Fruit fly (Drosophila melanogaster) whole organism, pupa: ENCODE results near the gene dgt1.

Experiments
- CG10348 ChIP-seq: fragments of 200-800 bp; sonication (Bioruptor generic); IDR thresholded peaks from 2 replicates; pipeline ENCODE4 v1.3.6; 2022; ENCODE audit warnings: missing biosample characterization, missing genetic modification characterization
- CG12605 ChIP-seq: fragments of 200-800 bp; sonication (Bioruptor generic); IDR thresholded peaks from 2 replicates; pipeline ENCODE4 v1.3.6; 2022; ENCODE audit warnings: missing biosample characterization, missing genetic modification characterization
- CG13204 ChIP-seq: fragments of 200-800 bp; sonication (Bioruptor generic); optimal IDR thresholded peaks from 2 replicates; lab custom pipeline; 2018; ENCODE audit warnings: missing biosample characterization, mild to moderate bottlenecking, missing genetic modification characterization, moderate library complexity
- CG14655 ChIP-seq: fragments of 200-800 bp; sonication (Bioruptor generic); optimal IDR thresholded peaks from 3 replicates; lab custom pipeline; 2017; ENCODE audit warnings: mild to moderate bottlenecking, missing biosample characterization, missing genetic modification reagents, missing genetic modification characterization
- CG15710 ChIP-seq: fragments of 200-800 bp; sonication (Bioruptor generic); optimal IDR thresholded peaks from 2 replicates; lab custom pipeline; 2018; ENCODE audit warnings: missing biosample characterization, mild to moderate bottlenecking, missing genetic modification characterization, moderate library complexity
- CG17806 ChIP-seq: fragments of 200-800 bp; sonication (Bioruptor generic); optimal IDR thresholded peaks from 2 replicates; lab custom pipeline; 2018; ENCODE audit warnings: missing biosample characterization, mild to moderate bottlenecking, missing genetic modification characterization, moderate library complexity
- CG32121 ChIP-seq: fragments of 200-800 bp; sonication (Bioruptor generic); IDR thresholded peaks from 2 replicates; pipeline ENCODE4 v1.3.6; 2022; ENCODE audit warnings: missing biosample characterization, missing genetic modification characterization
- CG34367 ChIP-seq: fragments of 200-800 bp; sonication (Bioruptor generic); optimal IDR thresholded peaks from 2 replicates; lab custom pipeline; 2018; ENCODE audit warnings: missing biosample characterization, mild to moderate bottlenecking, missing genetic modification characterization
- CG4496 ChIP-seq: fragments of 200-800 bp; sonication (Bioruptor generic); IDR thresholded peaks from 3 replicates; pipeline ENCODE4 v1.3.6; 2022; ENCODE audit warnings: missing biosample characterization, missing genetic modification characterization
- CG8159 ChIP-seq: fragments of 200-800 bp; sonication (Bioruptor generic); optimal IDR thresholded peaks from 3 replicates; lab custom pipeline; 2018; ENCODE audit warnings: missing biosample characterization, mild to moderate bottlenecking, missing genetic modification characterization, moderate library complexity
- CG8301 ChIP-seq: fragments of 200-800 bp; sonication (Bioruptor generic); optimal IDR thresholded peaks from 2 replicates; lab custom pipeline; 2018; ENCODE audit warnings: missing biosample characterization, mild to moderate bottlenecking, missing genetic modification characterization
- CG9948 ChIP-seq: fragments of 200-800 bp; sonication (Bioruptor generic); optimal IDR thresholded peaks from 2 replicates; lab custom pipeline; 2018; ENCODE audit warnings: missing biosample characterization, mild to moderate bottlenecking, missing genetic modification characterization, moderate library complexity
- D1 ChIP-seq: fragments of 200-800 bp; sonication (Bioruptor generic); optimal IDR thresholded peaks from 2 replicates; lab custom pipeline; 2018; ENCODE audit warnings: missing biosample characterization, mild to moderate bottlenecking, missing genetic modification characterization, moderate library complexity
- EcR ChIP-seq: fragments of 200-800 bp; sonication (Bioruptor generic); optimal IDR thresholded peaks from 3 replicates; lab custom pipeline; 2019; ENCODE audit warnings: missing biosample characterization, missing genetic modification characterization, mild to moderate bottlenecking, moderate library complexity, missing genetic modification reagents
- Ets98B ChIP-seq: fragments of 200-800 bp; sonication (Bioruptor generic); IDR thresholded peaks from 2 replicates; pipeline ENCODE4 v1.3.6; 2022; ENCODE audit warnings: missing biosample characterization, missing genetic modification characterization
- Pif1A ChIP-seq: fragments of 200-800 bp; sonication (Bioruptor generic); optimal IDR thresholded peaks from 3 replicates; lab custom pipeline; 2016; ENCODE audit warnings: missing biosample characterization, missing genetic modification characterization
- Pif1B ChIP-seq: fragments of 200-800 bp; sonication (Bioruptor generic); optimal IDR thresholded peaks from 3 replicates; lab custom pipeline; 2016; ENCODE audit warnings: missing biosample characterization, missing genetic modification characterization
- Snoo ChIP-seq: fragments of 200-800 bp; sonication (Bioruptor generic); optimal IDR thresholded peaks from 3 replicates; lab custom pipeline; 2017; ENCODE audit warnings: missing biosample characterization, mild to moderate bottlenecking, missing genetic modification characterization, inconsistent platforms
- fd96Ca ChIP-seq: fragments of 200-800 bp; sonication (Bioruptor generic); IDR thresholded peaks from 3 replicates; pipeline ENCODE4 v1.3.6; 2022; ENCODE audit warnings: missing biosample characterization, missing genetic modification characterization
- gl ChIP-seq: fragments of 200-800 bp; sonication (Bioruptor generic); optimal IDR thresholded peaks from 2 replicates; lab custom pipeline; 2018; ENCODE audit warnings: missing biosample characterization, mild to moderate bottlenecking, missing genetic modification characterization
- rn ChIP-seq: fragments of 200-800 bp; sonication (Bioruptor generic); IDR thresholded peaks from 2 replicates; pipeline ENCODE4 v1.3.6; 2022; ENCODE audit warnings: missing biosample characterization, missing genetic modification characterization

Gene dgt1

DNA sequence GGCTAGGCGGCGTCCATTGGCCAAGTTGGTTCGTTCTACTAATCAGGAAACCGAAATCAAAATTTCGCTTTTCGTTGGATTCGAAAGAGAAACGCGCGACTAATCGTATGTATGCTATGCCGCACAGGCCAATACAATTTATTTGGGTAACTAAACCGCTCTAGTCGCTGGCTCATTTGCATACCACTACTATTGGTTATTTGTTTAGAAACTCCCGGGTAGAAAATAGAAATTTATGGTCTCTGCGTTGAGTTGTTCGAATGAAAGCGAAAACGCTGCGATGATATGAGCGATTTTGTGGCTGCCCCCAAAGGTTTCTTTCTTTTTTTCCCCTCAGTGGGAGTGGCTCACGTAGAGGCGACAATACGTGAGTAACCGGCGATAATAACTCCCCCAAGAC, 35.7 kb upstream of the dgt1 start:
- no peak for TF ChIP-seq Ets98B
- no peak for TF ChIP-seq EcR (GFP tag; lab: Kevin White, UChicago)
- no peak for TF ChIP-seq Snoo
- no peak for TF ChIP-seq CG9948

dm6 chr3R:29891183-29891582, 33.9 kb upstream of the dgt1 start:
- TF ChIP-seq gl (tag; lab: Kevin White, UChicago), result no peak
- no peak for TF ChIP-seq Pif1A (GFP tag; lab: Kevin White, UChicago)
- TF ChIP-seq Snoo, result no peak

dm6 chr3R:29880306-29880705, 23.0 kb upstream of the dgt1 start:
- TF ChIP-seq CG32121 (GFP tag; lab: Robert Waterston, UW) (no peak), CG13204 (no peak), CG9948 (no peak), CG10348 (GFP tag; lab: Robert Waterston, UW) (no peak), CG14655 (no peak)

- no peak for TF ChIP-seq D1 (tag; lab: Kevin White, UChicago)
- peak; percentile 68; the same call in 1 of the 2 replicates for TF ChIP-seq CG32121 (GFP tag; lab: Robert Waterston, UW)
- TF ChIP-seq Pif1B, result peak; percentile 62
- peak; percentile 52 for TF ChIP-seq CG13204
- TF ChIP-seq Pif1A (GFP tag; lab: Kevin White, UChicago), result peak; percentile 61
- peak; percentile 68 for TF ChIP-seq EcR (GFP tag; lab: Kevin White, UChicago)
- no peak for TF ChIP-seq CG17806
- TF ChIP-seq CG34367 (tag; lab: Kevin White, UChicago), result peak; percentile 27
- TF ChIP-seq CG10348 (GFP tag; lab: Robert Waterston, UW), result no peak
- peak; percentile 71 for TF ChIP-seq CG12605 (GFP tag; lab: Robert Waterston, UW)
- peak; percentile 55 for TF ChIP-seq CG8301 (tag; lab: Kevin White, UChicago)
- peak; percentile 85; the same call in 1 of the 2 replicates for TF ChIP-seq Ets98B
- peak; percentile 12 for TF ChIP-seq CG15710 (tag; lab: Kevin White, UChicago)
- peak; percentile 58 for TF ChIP-seq CG8159 (tag; lab: Kevin White, UChicago)
- peak; percentile 18 for TF ChIP-seq CG9948
- TF ChIP-seq CG14655, result peak; percentile 62
- no peak for TF ChIP-seq rn (GFP tag; lab: Robert Waterston, UW)
- peak; percentile 29 for TF ChIP-seq gl (tag; lab: Kevin White, UChicago)
- peak; percentile 77 for TF ChIP-seq CG4496 (GFP tag; lab: Robert Waterston, UW)
- TF ChIP-seq Snoo, result no peak
- TF ChIP-seq fd96Ca (GFP tag; lab: Robert Waterston, UW), result peak; percentile 50; the same call in 1 of the 3 replicates
These were observed 19.5 kb upstream of the dgt1 start, which contains the start of gene CG31038 for dm6 chr3R:29876733-29877193. CG31038 (plus strand) TSS chr3R:29877059.

DNA sequence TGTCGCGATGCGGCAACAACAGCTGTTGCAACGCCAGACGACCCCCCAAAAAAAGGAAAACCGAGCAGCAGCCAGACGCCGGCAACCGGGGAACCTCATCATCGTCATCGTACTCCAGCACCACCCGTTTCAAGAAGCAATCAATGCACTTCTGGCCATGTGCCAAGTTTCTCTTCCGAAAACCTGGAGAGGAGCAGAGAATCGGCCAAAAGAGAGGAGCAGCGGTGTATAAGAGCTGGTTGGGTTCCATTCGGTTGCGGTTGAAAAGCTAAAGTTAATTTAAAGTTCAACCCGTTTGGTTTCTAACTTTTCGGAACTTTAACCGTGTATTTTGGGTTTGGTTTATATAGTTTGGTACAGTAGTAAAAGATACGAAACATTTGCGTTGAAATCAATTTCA, 18.9 kb upstream of the dgt1 start:
- TF ChIP-seq D1 (tag; lab: Kevin White, UChicago) (no peak), Ets98B (peak; percentile 7; the same call in 1 of the 2 replicates)

- TF ChIP-seq CG9948 (peak; percentile 68), CG4496 (GFP tag; lab: Robert Waterston, UW) (peak; percentile 65), EcR (GFP tag; lab: Kevin White, UChicago) (no peak), D1 (tag; lab: Kevin White, UChicago) (no peak), CG34367 (tag; lab: Kevin White, UChicago) (peak; percentile 52), CG14655 (no peak), CG15710 (tag; lab: Kevin White, UChicago) (peak; percentile 63), Pif1A (GFP tag; lab: Kevin White, UChicago) (peak; percentile 85), Ets98B (peak; percentile 38; the same call in 1 of the 2 replicates), rn (GFP tag; lab: Robert Waterston, UW) (no peak), CG32121 (GFP tag; lab: Robert Waterston, UW) (peak; percentile 54; the same call in 1 of the 2 replicates), CG17806 (peak; percentile 64), CG13204 (no peak), Snoo (peak; percentile 49), Pif1B (peak; percentile 84), CG8159 (tag; lab: Kevin White, UChicago) (peak; percentile 96), fd96Ca (GFP tag; lab: Robert Waterston, UW) (peak; percentile 66; the same call in 2 of the 3 replicates), CG8301 (tag; lab: Kevin White, UChicago) (peak; percentile 82), CG10348 (GFP tag; lab: Robert Waterston, UW) (no peak), gl (tag; lab: Kevin White, UChicago) (peak; percentile 49), CG12605 (GFP tag; lab: Robert Waterston, UW) (no peak)
These were observed 18.5 kb upstream of the dgt1 start for dm6 chr3R:29875830-29876229.

DNA sequence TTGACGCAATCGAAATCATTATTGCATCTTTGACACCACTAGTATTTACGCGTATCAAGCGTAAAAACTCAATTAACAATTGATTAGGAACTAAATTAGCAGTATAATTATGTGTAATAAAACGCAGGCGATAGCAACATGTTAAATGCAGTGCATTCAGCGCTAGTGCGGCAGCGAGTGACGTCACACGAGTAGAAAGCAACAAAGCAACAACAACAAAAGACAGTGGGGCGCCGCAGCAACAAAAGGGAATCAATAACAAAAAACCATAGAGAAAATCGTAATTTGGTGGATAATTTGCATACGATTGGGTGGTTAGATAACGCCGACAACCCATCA, 12.0 kb upstream of the dgt1 start, which contains the start of gene CG34133:
CG34133 (plus strand) TSS at position 16 of the 339 bp plus-strand sequence.
- no peak for TF ChIP-seq Snoo
- TF ChIP-seq CG9948, result no peak
- no peak for TF ChIP-seq CG8159 (tag; lab: Kevin White, UChicago)
- no peak for TF ChIP-seq CG13204
- TF ChIP-seq CG8301 (tag; lab: Kevin White, UChicago), result no peak
- no peak for TF ChIP-seq Pif1B
- no peak for TF ChIP-seq CG34367 (tag; lab: Kevin White, UChicago)
- no peak for TF ChIP-seq CG14655
- TF ChIP-seq fd96Ca (GFP tag; lab: Robert Waterston, UW), result no peak
- no peak for TF ChIP-seq CG17806
- TF ChIP-seq CG4496 (GFP tag; lab: Robert Waterston, UW), result no peak
- no peak for TF ChIP-seq CG12605 (GFP tag; lab: Robert Waterston, UW)
- TF ChIP-seq EcR (GFP tag; lab: Kevin White, UChicago), result no peak
- TF ChIP-seq Ets98B, result no peak
- TF ChIP-seq D1 (tag; lab: Kevin White, UChicago), result no peak
- TF ChIP-seq Pif1A (GFP tag; lab: Kevin White, UChicago), result no peak
- no peak for TF ChIP-seq gl (tag; lab: Kevin White, UChicago)
- no peak for TF ChIP-seq CG32121 (GFP tag; lab: Robert Waterston, UW)
